Worm (Caenorhabditis elegans): Measurements from ENCODE around the gene F10D2.8.

The F10D2.8 gene

DNA sequence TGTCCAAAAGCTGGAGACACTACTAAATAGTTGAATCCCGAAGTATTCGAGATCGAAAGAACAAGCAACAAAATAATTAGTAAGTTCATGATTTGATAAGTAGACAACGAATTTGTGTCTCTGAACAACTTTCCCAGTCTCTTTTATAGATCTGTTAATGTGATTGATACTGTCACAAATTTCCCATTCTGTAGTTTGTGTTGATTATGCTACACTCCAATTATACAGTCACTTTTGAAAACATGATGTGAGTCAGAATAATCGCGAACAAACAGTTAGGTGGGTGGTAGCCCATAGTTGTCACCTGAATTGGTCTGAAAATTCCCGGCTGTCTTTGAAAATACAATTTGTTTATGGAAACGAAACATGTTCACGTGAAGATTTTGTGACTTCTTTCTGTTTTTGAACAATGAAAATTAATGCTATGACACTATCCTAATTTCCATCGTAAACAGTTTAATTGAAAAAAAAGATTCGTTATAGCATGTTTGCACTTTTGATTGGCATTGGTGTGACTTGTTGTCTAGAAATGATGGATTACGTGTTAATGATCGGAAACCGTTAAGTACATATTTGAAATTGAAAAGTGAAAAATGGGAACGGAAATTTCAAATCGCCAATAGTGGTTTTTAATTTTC is 13.1 kb upstream of the F10D2.8 start, which contains the start of gene ugt-41:
Gene ugt-41, minus strand, starts transcription at position 119 of the 638 bp plus-strand sequence.
- TF ChIP-seq lin-39 (tag; optimal IDR thresholded peaks at IDR 0.05) (no peak), swsn-7 (tag; optimal IDR thresholded peaks at IDR 0.05) (no peak), sptf-1 (tag; optimal IDR thresholded peaks at IDR 0.05) (no peak), nhr-90 (tag; optimal IDR thresholded peaks at IDR 0.05; ENCODE audit: poor library complexity) (no peak), nhr-71 (tag; optimal IDR thresholded peaks at IDR 0.05) (peak; percentile 4), dpl-1 (GFP tag; optimal IDR thresholded peaks at IDR 0.05) (no peak), nhr-19 (GFP tag; conservative IDR thresholded peaks at IDR 0.05) (0 out of 2 replicates have a peak, but pooled peaks have one; percentile 4), unc-30 (tag; optimal IDR thresholded peaks at IDR 0.05) (no peak), nhr-85 (tag) (peak; percentile 52), elt-3 (tag; optimal IDR thresholded peaks at IDR 0.05) (peak in 1 of 6 experiments; percentile 4), blmp-1 (tag; optimal IDR thresholded peaks at IDR 0.05) (no peak), nhr-47 (tag; optimal IDR thresholded peaks at IDR 0.05) (no peak), efl-1 (optimal IDR thresholded peaks at IDR 0.05) (no peak), efl-1 (GFP tag; optimal IDR thresholded peaks at IDR 0.05 in 1 of 2) (no peak), fkh-10 (GFP tag; optimal IDR thresholded peaks at IDR 0.05) (no peak), ceh-82 (tag; optimal IDR thresholded peaks at IDR 0.05) (no peak), snpc-4 (tag; optimal IDR thresholded peaks at IDR 0.05) (no peak), nhr-20 (tag; optimal IDR thresholded peaks at IDR 0.05) (peak; percentile 39), hlh-17 (GFP tag; optimal IDR thresholded peaks at IDR 0.05; ENCODE audit: borderline replicate concordance) (no peak), lin-14 (GFP tag; optimal IDR thresholded peaks at IDR 0.05) (peak; percentile 22)

DNA sequence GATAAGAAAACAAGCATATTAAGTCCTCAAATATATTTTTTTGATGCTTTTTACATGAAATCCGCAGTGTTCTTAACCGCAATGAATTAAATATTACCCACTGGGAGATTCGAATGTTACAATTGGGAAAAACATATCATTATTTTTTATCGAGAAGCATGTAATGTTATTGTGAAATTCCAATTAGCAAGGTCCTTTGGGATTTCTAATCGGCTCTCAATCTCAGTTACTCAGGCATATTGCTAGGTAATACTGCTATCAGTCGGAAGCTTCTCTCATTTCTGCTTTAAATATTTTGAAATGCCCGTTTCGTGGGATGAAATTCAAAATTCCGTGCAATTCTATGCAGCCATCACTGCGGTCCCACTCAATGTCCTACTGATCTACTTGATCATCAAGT is 8.9 kb upstream of the F10D2.8 start, which contains the start of gene str-204:
Gene str-204, plus strand, starts transcription at position 301 of the 400 bp plus-strand sequence.
- TF ChIP-seq pag-3 (tag; optimal IDR thresholded peaks at IDR 0.05; ENCODE audit: borderline replicate concordance, insufficient read depth) = no peak
- TF ChIP-seq blmp-1 (tag; optimal IDR thresholded peaks at IDR 0.05) = no peak
- no peak for TF ChIP-seq sup-37 (GFP tag; optimal IDR thresholded peaks at IDR 0.05)
- no peak for TF ChIP-seq nhr-19 (GFP tag; conservative IDR thresholded peaks at IDR 0.05)
- TF ChIP-seq ama-1 (optimal IDR thresholded peaks at IDR 0.05) = no peak

DNA sequence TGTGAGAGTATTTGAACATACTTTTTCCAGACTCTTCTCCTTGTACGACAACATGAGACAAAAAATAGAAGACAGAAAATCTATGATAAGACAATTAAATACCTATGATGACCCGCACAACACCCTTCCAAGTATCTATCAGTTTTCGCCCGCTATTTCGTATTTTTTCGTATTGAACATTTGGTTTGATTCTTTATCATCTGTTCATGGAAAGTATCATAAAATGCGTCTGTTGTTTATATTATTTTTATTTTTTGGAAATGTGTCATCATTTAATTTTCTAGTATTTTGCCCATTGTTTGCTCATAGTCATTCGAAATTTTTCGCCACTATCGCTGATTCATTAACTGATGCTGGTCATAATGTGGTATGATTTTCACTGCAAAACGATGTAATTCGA is 6.6 kb upstream of the F10D2.8 start, which contains the start of gene ugt-39:
Gene ugt-39, plus strand, starts transcription at position 54 of the 400 bp plus-strand sequence.
- TF ChIP-seq snu-23 (GFP tag; optimal IDR thresholded peaks at IDR 0.05) (peak; percentile 5), mdl-1 (tag; optimal IDR thresholded peaks at IDR 0.05) (no peak), mef-2 (tag; optimal IDR thresholded peaks at IDR 0.05) (no peak), lin-14 (GFP tag; optimal IDR thresholded peaks at IDR 0.05) (peak; percentile 41), unc-98 (GFP tag; IDR thresholded peaks at IDR 0.05) (no peak), nhr-20 (tag; optimal IDR thresholded peaks at IDR 0.05) (peak; percentile 20), elt-3 (tag; optimal IDR thresholded peaks at IDR 0.05) (peak in 3 of 6 experiments; percentile 17 to 42 (median 41)), skn-1 (tag; optimal IDR thresholded peaks at IDR 0.05) (no peak), irx-1 (tag; optimal IDR thresholded peaks at IDR 0.05) (no peak), elt-2 (tag; optimal IDR thresholded peaks at IDR 0.05) (peak; percentile 62), F16B12.6 (tag; optimal IDR thresholded peaks at IDR 0.05) (no peak)

DNA sequence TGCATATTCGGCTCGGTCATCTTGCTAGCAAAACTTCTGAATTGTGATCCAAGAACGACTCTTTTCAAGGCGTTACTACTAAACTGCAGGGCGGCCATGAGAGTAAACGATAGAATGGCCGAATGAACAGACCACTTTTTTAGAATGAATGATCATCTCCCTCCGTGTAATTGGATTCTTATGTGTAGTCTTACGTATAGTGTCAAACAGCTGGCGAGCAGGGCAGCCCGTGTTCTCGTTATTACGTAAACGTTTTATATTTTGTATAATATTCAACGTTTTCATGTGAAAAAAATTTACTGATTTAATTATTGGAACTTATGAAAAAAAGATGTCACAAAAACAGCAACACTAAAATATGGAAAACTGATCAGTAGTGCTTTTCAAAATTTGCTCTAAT is 5.6 kb upstream of the F10D2.8 start, which contains the start of gene F10D2.10:
Gene F10D2.10, minus strand, starts transcription at position 101 of the 400 bp plus-strand sequence.
- TF ChIP-seq sptf-1 (tag; optimal IDR thresholded peaks at IDR 0.05) (no peak), blmp-1 (tag; optimal IDR thresholded peaks at IDR 0.05) (no peak), nhr-47 (tag; optimal IDR thresholded peaks at IDR 0.05) (no peak), mdl-1 (tag; optimal IDR thresholded peaks at IDR 0.05) (no peak), dsc-1 (tag; optimal IDR thresholded peaks at IDR 0.05) (no peak), pqm-1 (tag; optimal IDR thresholded peaks at IDR 0.05) (no peak), skn-1 (tag; optimal IDR thresholded peaks at IDR 0.05) (no peak), nhr-90 (tag; optimal IDR thresholded peaks at IDR 0.05; ENCODE audit: poor library complexity) (no peak), elt-2 (tag; optimal IDR thresholded peaks at IDR 0.05) (no peak), ces-1 (GFP tag; optimal IDR thresholded peaks at IDR 0.05) (no peak), fkh-10 (GFP tag; optimal IDR thresholded peaks at IDR 0.05) (no peak), hlh-17 (GFP tag; optimal IDR thresholded peaks at IDR 0.05; ENCODE audit: borderline replicate concordance) (no peak), nhr-12 (tag; optimal IDR thresholded peaks at IDR 0.05) (no peak), tlp-1 (tag; optimal IDR thresholded peaks at IDR 0.05) (no peak), sox-4 (tag; optimal IDR thresholded peaks at IDR 0.05) (no peak), alr-1 (tag; optimal IDR thresholded peaks at IDR 0.05; ENCODE audit: borderline replicate concordance) (no peak), mab-9 (GFP tag; IDR thresholded peaks at IDR 0.05) (no peak), nhr-84 (tag; optimal IDR thresholded peaks at IDR 0.05) (no peak), ztf-4 (tag; optimal IDR thresholded peaks at IDR 0.05) (no peak)

All from whole organism, L1 larva.